Fruit fly (Drosophila melanogaster) whole organism, wandering third instar larva: ENCODE results near the gene CG5245.

Experiments used
- Abd-B ChIP-seq: fragments of >200 bp; optimal IDR thresholded peaks from 2 replicates; lab custom pipeline; 2017; ENCODE audit warnings: missing biosample characterization, missing genetic modification characterization
- CG32264 ChIP-seq: fragments of 200-800 bp; sonication (Bioruptor generic); optimal IDR thresholded peaks from 2 replicates; lab custom pipeline; 2016; ENCODE audit warnings: missing biosample characterization, missing genetic modification characterization
- CG9705 ChIP-seq: fragments of 200-800 bp; sonication (Bioruptor generic); optimal IDR thresholded peaks from 2 replicates; lab custom pipeline; 2018; ENCODE audit warnings: missing biosample characterization, mild to moderate bottlenecking, missing genetic modification characterization
- CrebA ChIP-seq: fragments of 200-800 bp; sonication (Bioruptor generic); optimal IDR thresholded peaks from 2 replicates; lab custom pipeline; 2016; ENCODE audit warnings: missing biosample characterization, mild to moderate bottlenecking, missing genetic modification characterization, borderline replicate concordance
- Dfd ChIP-seq: fragments of >200 bp; optimal IDR thresholded peaks from 2 replicates; lab custom pipeline; 2017; ENCODE audit warnings: missing biosample characterization, missing genetic modification characterization
- Dif ChIP-seq: fragments of 200-275, 200-300 bp; sonication (Bioruptor generic); optimal IDR thresholded peaks from 2 replicates; lab custom pipeline; 2018; ENCODE audit warnings: missing biosample characterization, missing genetic modification characterization; ENCODE audit not compliant: partially characterized antibody
- GATAd ChIP-seq: sonication (Bioruptor generic); optimal IDR thresholded peaks from 2 replicates; lab custom pipeline; 2016; ENCODE audit warnings: missing biosample characterization, missing genetic modification characterization
- Hr78 ChIP-seq: fragments of >200 bp; optimal IDR thresholded peaks from 2 replicates; lab custom pipeline; 2017; ENCODE audit warnings: missing biosample characterization, missing genetic modification characterization
- Jra ChIP-seq: sonication (Bioruptor generic); optimal IDR thresholded peaks from 2 replicates; lab custom pipeline; 2016; ENCODE audit warnings: missing biosample characterization, missing genetic modification characterization
- Mio ChIP-seq: sonication (Bioruptor generic); optimal IDR thresholded peaks from 2 replicates; lab custom pipeline; 2016; ENCODE audit warnings: missing biosample characterization, missing genetic modification characterization
- Myc ChIP-seq: fragments of >200 bp; optimal IDR thresholded peaks from 2 replicates; lab custom pipeline; 2017
- N ChIP-seq: fragments of >200 bp; optimal IDR thresholded peaks from 2 replicates; lab custom pipeline; 2018; ENCODE audit warnings: missing biosample characterization, missing external identifiers, missing genetic modification characterization
- OdsH ChIP-seq: fragments of 200-800 bp; sonication (Bioruptor generic); optimal IDR thresholded peaks from 2 replicates; lab custom pipeline; 2016; ENCODE audit warnings: missing biosample characterization, mild to moderate bottlenecking, missing genetic modification characterization
- Rel ChIP-seq, 2 experiments: fragments of 200-800 bp; sonication (Bioruptor generic) in 1 of 2; optimal IDR thresholded peaks; 2 replicates in 1 of 2; 3 replicates in 1 of 2; lab custom pipeline; 2016 to 2019; ENCODE audit warnings: mild to moderate bottlenecking in 2 of 2, missing biosample characterization in 2 of 2, missing genetic modification characterization in 2 of 2, moderate library complexity in 1 of 2
- Vsx2 ChIP-seq: fragments of 200-300, 225-300 bp; sonication (Bioruptor generic); optimal IDR thresholded peaks from 2 replicates; lab custom pipeline; 2018; ENCODE audit warnings: missing biosample characterization, missing genetic modification characterization; ENCODE audit not compliant: partially characterized antibody
- br ChIP-seq: fragments of 200-800 bp; sonication (Bioruptor generic); optimal IDR thresholded peaks from 2 replicates; lab custom pipeline; 2016; ENCODE audit warnings: missing biosample characterization, missing genetic modification characterization
- brk ChIP-seq: fragments of 200-800 bp; sonication (Bioruptor generic); optimal IDR thresholded peaks from 2 replicates; lab custom pipeline; 2016; ENCODE audit warnings: missing biosample characterization, mild to moderate bottlenecking, missing genetic modification characterization
- dl ChIP-seq, 2 experiments: fragments of 175-275, 200-275 bp in 1 of 2; fragments of 200-275 bp in 1 of 2; sonication (Bioruptor generic); optimal IDR thresholded peaks; lab custom pipeline; 2018; ENCODE audit warnings: mild to moderate bottlenecking in 2 of 2, missing biosample characterization in 2 of 2, missing genetic modification characterization in 2 of 2, moderate library complexity in 2 of 2; ENCODE audit not compliant: partially characterized antibody in 2 of 2, insufficient read depth in 1 of 2
- dmrt93B ChIP-seq: fragments of 200-800 bp; sonication (Bioruptor generic); optimal IDR thresholded peaks from 2 replicates; lab custom pipeline; 2018; ENCODE audit warnings: missing biosample characterization, mild to moderate bottlenecking, missing genetic modification characterization
- dsf ChIP-seq: sonication (Bioruptor generic); optimal IDR thresholded peaks from 2 replicates; lab custom pipeline; 2016; ENCODE audit warnings: missing biosample characterization, missing genetic modification characterization, borderline replicate concordance
- ey ChIP-seq: fragments of 200-800 bp; sonication (Bioruptor generic); optimal IDR thresholded peaks from 2 replicates; lab custom pipeline; 2016; ENCODE audit warnings: missing biosample characterization, missing genetic modification characterization
- foxo ChIP-seq, 2 experiments: fragments of 200-800 bp; sonication (Bioruptor generic); optimal IDR thresholded peaks; 2 replicates in 1 of 2; 3 replicates in 1 of 2; lab custom pipeline; 2016 to 2017; ENCODE audit warnings: missing biosample characterization in 2 of 2, missing genetic modification characterization in 2 of 2
- fru ChIP-seq: fragments of 200-800 bp; sonication (Bioruptor generic); optimal IDR thresholded peaks from 3 replicates; lab custom pipeline; 2016; ENCODE audit warnings: missing biosample characterization, mild to moderate bottlenecking, missing genetic modification characterization
- h ChIP-seq: fragments of 200-800 bp; sonication (Bioruptor generic); optimal IDR thresholded peaks from 3 replicates; lab custom pipeline; 2016; ENCODE audit warnings: missing biosample characterization, mild to moderate bottlenecking, missing genetic modification characterization
- jim ChIP-seq: fragments of 175-275, 200-325 bp; sonication (Bioruptor generic); optimal IDR thresholded peaks from 2 replicates; lab custom pipeline; 2016; ENCODE audit warnings: missing biosample characterization, mild to moderate bottlenecking, missing genetic modification characterization
- lola ChIP-seq: fragments of >200 bp; optimal IDR thresholded peaks from 2 replicates; lab custom pipeline; 2017; ENCODE audit warnings: missing biosample characterization, missing genetic modification characterization
- pan ChIP-seq: fragments of >200 bp; optimal IDR thresholded peaks from 2 replicates; lab custom pipeline; 2017
- rgr ChIP-seq: fragments of 200-800 bp; sonication (Bioruptor generic); optimal IDR thresholded peaks from 3 replicates; lab custom pipeline; 2016; ENCODE audit warnings: missing biosample characterization, mild to moderate bottlenecking, missing genetic modification characterization
- sage ChIP-seq: fragments of 200-800 bp; sonication (Bioruptor generic); optimal IDR thresholded peaks from 2 replicates; lab custom pipeline; 2016; ENCODE audit warnings: missing biosample characterization, mild to moderate bottlenecking, missing genetic modification characterization
- sv ChIP-seq: fragments of 200-800 bp; sonication (Bioruptor generic); optimal IDR thresholded peaks from 3 replicates; lab custom pipeline; 2016; ENCODE audit warnings: missing biosample characterization, missing genetic modification characterization
- usp ChIP-seq: fragments of >200 bp; optimal IDR thresholded peaks from 2 replicates; lab custom pipeline; 2017; ENCODE audit warnings: missing biosample characterization, missing genetic modification characterization
- woc ChIP-seq: sonication (Bioruptor generic); optimal IDR thresholded peaks from 2 replicates; lab custom pipeline; 2016; ENCODE audit warnings: missing biosample characterization, mild to moderate bottlenecking, missing genetic modification characterization

CG5245 gene

dm6 chr3R:12383784-12384183 lies 45.6 kb upstream of the CG5245 start:
- no peak for TF ChIP-seq rgr (GFP tag; lab: Kevin White, UChicago)
- peak; percentile 14 for TF ChIP-seq CrebA (GFP tag; lab: Kevin White, UChicago)
- TF ChIP-seq Rel (GFP tag; optimal IDR thresholded peaks at IDR 0.05; lab: Kevin White, UChicago): no peak
- TF ChIP-seq Rel (tag; optimal IDR thresholded peaks at IDR 0.05; lab: Kevin White, UChicago): peak; percentile 87
- TF ChIP-seq, all 38 proteins: peak for 2

- no peak for TF ChIP-seq N (GFP tag; lab: Kevin White, UChicago)
- TF ChIP-seq Abd-B (GFP tag; lab: Kevin White, UChicago): no peak
- TF ChIP-seq usp: no peak
- TF ChIP-seq woc: no peak
- TF ChIP-seq Mio (GFP tag; lab: Kevin White, UChicago): no peak
- no peak for TF ChIP-seq Vsx2
- no peak for TF ChIP-seq GATAd (GFP tag; lab: Kevin White, UChicago)
- no peak for TF ChIP-seq OdsH
- TF ChIP-seq rgr (GFP tag; lab: Kevin White, UChicago): no peak
- no peak for TF ChIP-seq CG32264 (GFP tag; lab: Kevin White, UChicago)
- TF ChIP-seq br (GFP tag; lab: Kevin White, UChicago): no peak
- no peak for TF ChIP-seq foxo (GFP tag; optimal IDR thresholded peaks at IDR 0.05; lab: Kevin White, UChicago)
- no peak for TF ChIP-seq sage (GFP tag; lab: Kevin White, UChicago)
- no peak for TF ChIP-seq sv (GFP tag; lab: Kevin White, UChicago)
- no peak for TF ChIP-seq dl (GFP tag; optimal IDR thresholded peaks at IDR 0.05; lab: Kevin White, UChicago; ENCODE audit: insufficient read depth in 1 of 2, partially characterized antibody in 2 of 2)
- TF ChIP-seq fru: no peak
- no peak for TF ChIP-seq dmrt93B (GFP tag; lab: Kevin White, UChicago)
Measured at dm6 chr3R:12384274-12384673, 45.1 kb upstream of the CG5245 start.

- no peak for TF ChIP-seq Dfd
- no peak for TF ChIP-seq pan (lab: Kevin White, UChicago)
- TF ChIP-seq ey (GFP tag; lab: Kevin White, UChicago): no peak
- no peak for TF ChIP-seq dl (GFP tag; optimal IDR thresholded peaks at IDR 0.05; lab: Kevin White, UChicago; ENCODE audit: insufficient read depth in 1 of 2, partially characterized antibody in 2 of 2)
- TF ChIP-seq Myc (lab: Kevin White, UChicago): no peak
Measured at dm6 chr3R:12385949-12386348, 43.4 kb upstream of the CG5245 start, which contains the start of gene Sol1. Gene Sol1 (plus strand): TSS chr3R:12386249.

dm6 chr3R:12386965-12387364 lies 42.4 kb upstream of the CG5245 start, which contains the start of gene CG33098:
Gene CG33098 (plus strand): TSS chr3R:12387188.
- TF ChIP-seq N (GFP tag; lab: Kevin White, UChicago) (no peak), brk (GFP tag; lab: Kevin White, UChicago) (no peak), GATAd (GFP tag; lab: Kevin White, UChicago) (no peak), Abd-B (GFP tag; lab: Kevin White, UChicago) (no peak), jim (GFP tag; lab: Kevin White, UChicago) (no peak), woc (no peak), dmrt93B (GFP tag; lab: Kevin White, UChicago) (no peak), Dfd (no peak), Dif (no peak), br (GFP tag; lab: Kevin White, UChicago) (no peak), Hr78 (GFP tag; lab: Kevin White, UChicago) (no peak), CG9705 (GFP tag; lab: Kevin White, UChicago) (no peak), CrebA (GFP tag; lab: Kevin White, UChicago) (no peak)

- no peak for TF ChIP-seq dsf
- no peak for TF ChIP-seq Dfd
- TF ChIP-seq lola (GFP tag; lab: Kevin White, UChicago): no peak
- TF ChIP-seq ey (GFP tag; lab: Kevin White, UChicago): no peak
- TF ChIP-seq usp: no peak
- TF ChIP-seq dl (GFP tag; optimal IDR thresholded peaks at IDR 0.05; lab: Kevin White, UChicago; ENCODE audit: insufficient read depth in 1 of 2, partially characterized antibody in 2 of 2): no peak
- TF ChIP-seq Jra (GFP tag; lab: Kevin White, UChicago): no peak
- no peak for TF ChIP-seq h
- no peak for TF ChIP-seq pan (lab: Kevin White, UChicago)
- TF ChIP-seq GATAd (GFP tag; lab: Kevin White, UChicago): no peak
Measured at dm6 chr3R:12395880-12396279, 33.5 kb upstream of the CG5245 start, which contains the start of the genes CG10096 and CG10097. Gene CG10096 (minus strand): TSS chr3R:12395980. Gene CG10097 (minus strand): TSS chr3R:12395980.
